Worm (Caenorhabditis elegans) whole organism, mixed stage, embryonic: Measurements from ENCODE around the gene pdk-1.

Source experiments
- M03D4.4 ChIP-seq: sonication (generic microtip); optimal IDR thresholded peaks from 2 replicates; lab custom pipeline; 2017; ENCODE audit warnings: mild to moderate bottlenecking, missing genetic modification characterization, missing compliant biosample characterization
- bed-3 ChIP-seq: fragments of 200-800 bp; sonication (Bioruptor generic); optimal IDR thresholded peaks from 3 replicates; lab custom pipeline; 2018; ENCODE audit warnings: mild to moderate bottlenecking, missing genetic modification characterization, moderate library complexity, missing compliant biosample characterization
- blmp-1 ChIP-seq: fragments of 150-350 bp; optimal IDR thresholded peaks from 2 replicates; lab custom pipeline; 2014; ENCODE audit warnings: missing biosample characterization, missing genetic modification characterization
- ceh-43 ChIP-seq: fragments of 200-800 bp; sonication (Bioruptor generic); optimal IDR thresholded peaks from 2 replicates; lab custom pipeline; 2018; ENCODE audit warnings: mild to moderate bottlenecking, missing genetic modification characterization, moderate library complexity, missing compliant biosample characterization
- ceh-83 ChIP-seq: fragments of 200-800 bp; sonication (Bioruptor generic); optimal IDR thresholded peaks from 2 replicates; lab custom pipeline; 2018; ENCODE audit warnings: mild to moderate bottlenecking, missing genetic modification characterization, missing compliant biosample characterization
- ces-1 ChIP-seq: fragments of 150-350 bp; optimal IDR thresholded peaks from 2 replicates; lab custom pipeline; 2014; ENCODE audit warnings: missing biosample characterization, missing genetic modification reagents, missing genetic modification characterization
- cnd-1 ChIP-seq: fragments of 200-800 bp; sonication (Bioruptor generic); optimal IDR thresholded peaks from 2 replicates; lab custom pipeline; 2018; ENCODE audit warnings: mild to moderate bottlenecking, missing genetic modification characterization, missing compliant biosample characterization
- drap-1 ChIP-seq: fragments of 200-800 bp; sonication (Bioruptor generic); optimal IDR thresholded peaks from 3 replicates; lab custom pipeline; 2018; ENCODE audit warnings: mild to moderate bottlenecking, missing genetic modification characterization, missing compliant biosample characterization
- elt-1 ChIP-seq: sonication (generic microtip); optimal IDR thresholded peaks from 2 replicates; lab custom pipeline; 2017; ENCODE audit warnings: missing genetic modification characterization, mild to moderate bottlenecking, missing compliant biosample characterization, antibody characterized with exemption, moderate library complexity, borderline replicate concordance; ENCODE audit not compliant: insufficient read depth
- elt-3 ChIP-seq: fragments of 150-350 bp; optimal IDR thresholded peaks from 2 replicates; lab custom pipeline; 2014; ENCODE audit warnings: missing biosample characterization, missing genetic modification characterization
- flh-1 ChIP-seq: fragments of 200-800 bp; sonication (Bioruptor generic); optimal IDR thresholded peaks from 2 replicates; lab custom pipeline; 2018; ENCODE audit warnings: mild to moderate bottlenecking, missing genetic modification characterization, moderate library complexity, missing compliant biosample characterization
- ham-2 ChIP-seq: fragments of 200-800 bp; sonication (Bioruptor generic); optimal IDR thresholded peaks from 2 replicates; lab custom pipeline; 2018; ENCODE audit warnings: mild to moderate bottlenecking, missing genetic modification characterization, missing compliant biosample characterization
- hlh-1 ChIP-seq: fragments of 150-350 bp; optimal IDR thresholded peaks from 2 replicates; lab custom pipeline; 2014; ENCODE audit warnings: missing biosample characterization, missing genetic modification reagents, missing genetic modification characterization
- lin-13 ChIP-seq: fragments of 150-350 bp; optimal IDR thresholded peaks from 2 replicates; lab custom pipeline; 2014; ENCODE audit warnings: missing biosample characterization, missing genetic modification characterization
- lin-32 ChIP-seq: fragments of 200-800 bp; sonication (Bioruptor generic); optimal IDR thresholded peaks from 2 replicates; lab custom pipeline; 2018; ENCODE audit warnings: mild to moderate bottlenecking, missing genetic modification characterization, missing compliant biosample characterization
- lsy-2 ChIP-seq: fragments of 150-350 bp; optimal IDR thresholded peaks from 2 replicates; lab custom pipeline; 2014; ENCODE audit warnings: missing biosample characterization, missing genetic modification characterization
- mab-5 ChIP-seq: fragments of 150-350 bp; optimal IDR thresholded peaks from 2 replicates; lab custom pipeline; 2014; ENCODE audit warnings: missing biosample characterization, missing genetic modification characterization
- mep-1 ChIP-seq: fragments of 150-350 bp; optimal IDR thresholded peaks from 2 replicates; lab custom pipeline; 2017; ENCODE audit warnings: missing biosample characterization, missing genetic modification reagents, missing genetic modification characterization, inconsistent platforms
- mls-2 ChIP-seq: sonication (generic microtip); optimal IDR thresholded peaks from 2 replicates; lab custom pipeline; 2016; ENCODE audit warnings: mild to moderate bottlenecking, missing genetic modification characterization, moderate library complexity, missing compliant biosample characterization
- nhr-12 ChIP-seq: fragments of 150-350 bp; optimal IDR thresholded peaks from 2 replicates; lab custom pipeline; 2014; ENCODE audit warnings: missing biosample characterization, missing genetic modification characterization
- nhr-2 ChIP-seq: fragments of 150-350 bp; optimal IDR thresholded peaks from 2 replicates; lab custom pipeline; 2014; ENCODE audit warnings: missing biosample characterization, missing genetic modification characterization
- nhr-237 ChIP-seq: fragments of 150-350 bp; optimal IDR thresholded peaks from 2 replicates; lab custom pipeline; 2014; ENCODE audit warnings: missing biosample characterization, missing genetic modification characterization
- nhr-28 ChIP-seq: fragments of 150-350 bp; optimal IDR thresholded peaks from 2 replicates; lab custom pipeline; 2014; ENCODE audit warnings: missing biosample characterization, missing genetic modification characterization
- nhr-76 ChIP-seq: sonication (generic microtip); optimal IDR thresholded peaks from 2 replicates; lab custom pipeline; 2017; ENCODE audit warnings: missing biosample characterization, missing genetic modification characterization
- pha-4 ChIP-seq: fragments of 150-350 bp; optimal IDR thresholded peaks from 2 replicates; lab custom pipeline; 2018; ENCODE audit warnings: missing biosample characterization, missing genetic modification reagents, missing genetic modification characterization
- sem-2 ChIP-seq: fragments of 200-800 bp; sonication (Bioruptor generic); optimal IDR thresholded peaks from 2 replicates; lab custom pipeline; 2018; ENCODE audit warnings: mild to moderate bottlenecking, missing genetic modification characterization, missing compliant biosample characterization
- snpc-4 ChIP-seq: fragments of 150-350 bp; optimal IDR thresholded peaks from 2 replicates; lab custom pipeline; 2014; ENCODE audit warnings: missing biosample characterization, missing genetic modification characterization
- sptf-1 ChIP-seq: sonication (generic microtip); optimal IDR thresholded peaks from 2 replicates; lab custom pipeline; 2017; ENCODE audit warnings: mild to moderate bottlenecking, missing genetic modification characterization, moderate library complexity, missing compliant biosample characterization
- tbx-8 ChIP-seq: fragments of 200-800 bp; sonication (Bioruptor generic); optimal IDR thresholded peaks from 2 replicates; lab custom pipeline; 2018; ENCODE audit warnings: mild to moderate bottlenecking, missing genetic modification characterization, moderate library complexity, missing compliant biosample characterization
- unc-120 ChIP-seq: sonication (generic microtip); optimal IDR thresholded peaks from 2 replicates; lab custom pipeline; 2017; ENCODE audit warnings: missing genetic modification characterization, missing compliant biosample characterization; ENCODE audit not compliant: poor library complexity, severe bottlenecking
- unc-39 ChIP-seq: fragments of 150-350 bp; optimal IDR thresholded peaks from 2 replicates; lab custom pipeline; 2014; ENCODE audit warnings: missing biosample characterization, missing genetic modification characterization
- unc-62 ChIP-seq: fragments of 150-350 bp; optimal IDR thresholded peaks from 2 replicates; lab custom pipeline; 2014; ENCODE audit warnings: missing biosample characterization, missing genetic modification reagents, missing genetic modification characterization
- zip-8 ChIP-seq: fragments of 150-350 bp; optimal IDR thresholded peaks from 2 replicates; lab custom pipeline; 2014; ENCODE audit warnings: missing biosample characterization, missing genetic modification characterization

The pdk-1 gene

ce11 chrX:1367416-1367815 is 46.3 kb downstream of the pdk-1 start, which contains the start of gene dgn-2:
TSS of gene dgn-2 (minus strand) at chrX:1367516.
- TF ChIP-seq cnd-1 (tag; lab: Kevin White, UChicago) (no peak), ceh-43 (GFP tag; lab: Kevin White, UChicago) (no peak), unc-62 (GFP tag; lab: Kevin White, UChicago) (no peak), elt-3 (tag; lab: Kevin White, UChicago) (no peak), mab-5 (no peak), lsy-2 (no peak), hlh-1 (tag; lab: Kevin White, UChicago) (no peak)

DNA sequence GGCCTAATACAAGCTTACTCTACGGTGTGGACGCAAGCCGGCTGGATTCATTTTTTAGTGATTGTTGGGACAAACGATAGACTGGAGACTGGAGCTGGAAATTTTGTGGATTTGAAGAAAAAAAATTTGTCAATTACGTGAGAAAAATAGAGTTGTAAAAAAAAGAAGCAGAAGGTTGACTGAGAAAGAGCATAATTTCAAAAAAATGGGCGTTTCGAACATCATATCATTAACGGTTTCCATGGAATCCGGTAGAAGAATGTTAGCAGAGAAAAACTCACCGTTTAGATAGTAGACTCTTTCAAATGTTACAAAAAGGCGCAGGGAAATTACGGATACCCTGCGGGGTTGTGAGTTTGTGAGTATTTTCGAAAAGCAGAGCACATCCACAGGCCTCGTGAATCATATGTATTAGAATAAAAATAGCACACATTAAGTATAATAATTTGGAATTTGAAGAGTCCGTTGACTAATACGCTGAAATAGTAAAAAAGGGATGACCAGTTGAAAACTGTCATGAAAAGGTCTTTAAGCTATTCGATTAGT is 49.7 kb downstream of the pdk-1 start, which contains the start of gene F56C3.7:
Gene F56C3.7, minus strand, starts transcription at position 51 of the 546 bp plus-strand sequence.
- TF ChIP-seq nhr-28 (tag; lab: Kevin White, UChicago) (no peak), blmp-1 (no peak), flh-1 (no peak), snpc-4 (no peak), drap-1 (GFP tag; lab: Kevin White, UChicago) (no peak), sptf-1 (tag; lab: Kevin White, UChicago) (no peak), hlh-1 (tag; lab: Kevin White, UChicago) (no peak), nhr-2 (tag; lab: Kevin White, UChicago) (no peak), cnd-1 (tag; lab: Kevin White, UChicago) (no peak), zip-8 (no peak), tbx-8 (no peak), unc-39 (no peak), lsy-2 (no peak), M03D4.4 (tag; lab: Kevin White, UChicago) (no peak), pha-4 (tag; lab: Kevin White, UChicago) (no peak), nhr-12 (tag; lab: Kevin White, UChicago) (no peak)

ce11 chrX:1371688-1372087 is 50.5 kb downstream of the pdk-1 start, which contains the start of gene fbxa-190:
TSS of gene fbxa-190 (plus strand) at chrX:1372012.
- no peak for TF ChIP-seq cnd-1 (tag; lab: Kevin White, UChicago)
- no peak for TF ChIP-seq ceh-83 (GFP tag; lab: Kevin White, UChicago)
- TF ChIP-seq zip-8, result no peak
- TF ChIP-seq mep-1 (tag; lab: Kevin White, UChicago), result no peak
- no peak for TF ChIP-seq sem-2 (GFP tag; lab: Kevin White, UChicago)
- TF ChIP-seq elt-1 (tag; lab: Kevin White, UChicago), result no peak
- no peak for TF ChIP-seq mab-5
- no peak for TF ChIP-seq drap-1 (GFP tag; lab: Kevin White, UChicago)
- TF ChIP-seq unc-39, result no peak
- TF ChIP-seq nhr-76 (tag; lab: Kevin White, UChicago), result no peak
- no peak for TF ChIP-seq mls-2 (tag; lab: Kevin White, UChicago)
- TF ChIP-seq M03D4.4 (tag; lab: Kevin White, UChicago), result no peak
- TF ChIP-seq elt-3 (tag; lab: Kevin White, UChicago), result no peak
- TF ChIP-seq unc-62 (GFP tag; lab: Kevin White, UChicago), result no peak
- TF ChIP-seq ham-2 (GFP tag; lab: Kevin White, UChicago), result no peak

DNA sequence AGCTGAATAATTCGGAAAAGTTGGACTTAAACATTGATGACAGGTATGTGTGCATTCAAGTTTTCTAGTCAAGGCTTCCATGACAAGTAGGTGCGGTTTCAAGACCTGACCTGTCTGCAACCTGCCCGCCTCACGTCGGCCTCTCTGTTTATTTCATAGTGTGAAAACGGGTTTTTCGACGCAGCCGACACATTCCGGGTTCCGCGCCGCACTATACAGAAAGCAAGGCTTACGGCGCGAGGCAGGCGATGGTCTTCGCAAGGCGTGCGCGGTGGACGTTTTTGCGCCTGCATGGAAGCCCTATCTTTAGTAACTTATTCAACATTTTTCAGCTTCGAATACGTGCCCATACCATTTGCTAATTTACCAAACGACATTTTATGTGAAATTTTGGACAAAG is 51.3 kb downstream of the pdk-1 start:
- TF ChIP-seq bed-3 (GFP tag; lab: Kevin White, UChicago), result no peak
- TF ChIP-seq zip-8, result no peak
- no peak for TF ChIP-seq nhr-237 (tag; lab: Kevin White, UChicago)
- TF ChIP-seq cnd-1 (tag; lab: Kevin White, UChicago), result no peak
- TF ChIP-seq tbx-8, result no peak
- TF ChIP-seq pha-4 (tag; lab: Kevin White, UChicago), result no peak
- no peak for TF ChIP-seq unc-39
- no peak for TF ChIP-seq mab-5
- no peak for TF ChIP-seq lin-13 (tag; lab: Kevin White, UChicago)
- no peak for TF ChIP-seq drap-1 (GFP tag; lab: Kevin White, UChicago)
- no peak for TF ChIP-seq sptf-1 (tag; lab: Kevin White, UChicago)
- no peak for TF ChIP-seq mep-1 (tag; lab: Kevin White, UChicago)
- no peak for TF ChIP-seq lin-32 (GFP tag; lab: Kevin White, UChicago)
- no peak for TF ChIP-seq sem-2 (GFP tag; lab: Kevin White, UChicago)
- no peak for TF ChIP-seq unc-120
- no peak for TF ChIP-seq ces-1
- TF ChIP-seq snpc-4, result no peak
- TF ChIP-seq ham-2 (GFP tag; lab: Kevin White, UChicago), result no peak
- TF ChIP-seq elt-1 (tag; lab: Kevin White, UChicago), result no peak
- no peak for TF ChIP-seq ceh-43 (GFP tag; lab: Kevin White, UChicago)
